Worm (Caenorhabditis elegans) whole organism, young adult: ENCODE measurements around the gene luc-7L3.

ENCODE experiments used
- Y53G8AR.9 ChIP-seq: fragments of 200-800 bp; sonication (Bioruptor generic); conservative IDR thresholded peaks from 2 replicates; pipeline ENCODE4 v1.3.6; 2022; ENCODE audit warnings: missing genetic modification reagents, missing genetic modification characterization, missing compliant biosample characterization
- ama-1 ChIP-seq, 3 experiments: fragments of 150-350 bp in 1 of 3; sonication (generic microtip) in 2 of 3; optimal IDR thresholded peaks; 2 replicates each; lab custom pipeline; 2014 to 2018; ENCODE audit warnings: missing biosample characterization in 2 of 3, missing genetic modification characterization in 2 of 3, missing genetic modification reagents in 2 of 3
- bed-2 ChIP-seq: fragments of 200-800 bp; sonication (Bioruptor generic); IDR thresholded peaks from 2 replicates; pipeline ENCODE4 v1.3.6; 2022; ENCODE audit warnings: missing genetic modification reagents, missing genetic modification characterization, missing compliant biosample characterization
- lir-1 ChIP-seq: fragments of 200-800 bp; sonication (Bioruptor generic); conservative IDR thresholded peaks from 2 replicates; pipeline ENCODE4 v1.3.6; 2022; ENCODE audit warnings: missing genetic modification reagents, missing genetic modification characterization, missing compliant biosample characterization
- madf-3 ChIP-seq: fragments of 200-800 bp; sonication (Bioruptor generic); IDR thresholded peaks from 2 replicates; pipeline ENCODE4 v1.3.6; 2022; ENCODE audit warnings: missing genetic modification reagents, missing genetic modification characterization, missing compliant biosample characterization
- nfya-1 ChIP-seq: sonication (generic microtip); optimal IDR thresholded peaks from 2 replicates; lab custom pipeline; 2017; ENCODE audit warnings: antibody characterized with exemption, missing compliant biosample characterization, missing genetic modification characterization, borderline replicate concordance; ENCODE audit not compliant: insufficient read depth
- rpc-1 ChIP-seq, 2 experiments: fragments of 150-350 bp in 1 of 2; sonication (generic microtip) in 1 of 2; optimal IDR thresholded peaks; 2 replicates each; lab custom pipeline; 2014 to 2018; ENCODE audit warnings: missing biosample characterization in 1 of 2, missing genetic modification characterization in 1 of 2, missing genetic modification reagents in 1 of 2, missing genotype in 1 of 2
- sea-2 ChIP-seq: fragments of 200-800 bp; sonication (Bioruptor generic); IDR thresholded peaks from 2 replicates; pipeline ENCODE4 v1.3.6; 2022; ENCODE audit warnings: missing genetic modification characterization, missing compliant biosample characterization
- unc-62 ChIP-seq: fragments of 150-350 bp; optimal IDR thresholded peaks from 2 replicates; lab custom pipeline; 2014; ENCODE audit warnings: missing biosample characterization, missing genetic modification reagents, missing genetic modification characterization

ce11 chrII:84134-84533, 13.7 kb downstream of the luc-7L3 start, which contains the start of gene C50D2.6:
- no peak for TF ChIP-seq bed-2 (GFP tag; lab: Robert Waterston, UW)
- no peak for TF ChIP-seq ama-1 (optimal IDR thresholded peaks at IDR 0.05; lab: Kevin White, UChicago)
- no peak for TF ChIP-seq ama-1 (GFP tag; optimal IDR thresholded peaks at IDR 0.05; lab: Kevin White, UChicago)
- TF ChIP-seq unc-62 (GFP tag; lab: Kevin White, UChicago): no peak
- no peak for TF ChIP-seq nfya-1
- TF ChIP-seq rpc-1 (optimal IDR thresholded peaks at IDR 0.05; lab: Kevin White, UChicago): no peak
- TF ChIP-seq rpc-1 (tag; optimal IDR thresholded peaks at IDR 0.05; lab: Kevin White, UChicago): no peak
- no peak for TF ChIP-seq sea-2 (GFP tag; lab: Robert Waterston, UW)
- no peak for TF ChIP-seq madf-3 (GFP tag; lab: Robert Waterston, UW)
- no peak for TF ChIP-seq Y53G8AR.9
- TF ChIP-seq lir-1 (GFP tag; lab: Robert Waterston, UW): no peak
